Worm (Caenorhabditis elegans) whole organism, L1 larva: ENCODE measurements around the gene spd-3.
A peak's percentile ranks its signal among the peaks of the same experiment; 100 is the strongest.

Experiments
- C04F5.9 ChIP-seq: sonication (generic microtip); optimal IDR thresholded peaks from 2 replicates; lab custom pipeline; 2016; ENCODE audit warnings: missing genetic modification characterization, missing compliant biosample characterization
- C16A3.4 ChIP-seq: fragments of 150-350 bp; optimal IDR thresholded peaks from 2 replicates; lab custom pipeline; 2014; ENCODE audit warnings: missing biosample characterization, missing genetic modification characterization
- C34B4.2 ChIP-seq: sonication (generic microtip); optimal IDR thresholded peaks from 2 replicates; lab custom pipeline; 2017; ENCODE audit warnings: mild to moderate bottlenecking, missing genetic modification characterization, missing compliant biosample characterization
- F16B12.6 ChIP-seq: fragments of 150-350 bp; optimal IDR thresholded peaks from 2 replicates; lab custom pipeline; 2014; ENCODE audit warnings: missing biosample characterization, missing genetic modification characterization
- Y116A8C.19 ChIP-seq: sonication (generic microtip); optimal IDR thresholded peaks from 2 replicates; lab custom pipeline; 2016; ENCODE audit warnings: missing compliant biosample characterization, missing genetic modification characterization, borderline replicate concordance
- aha-1 ChIP-seq: fragments of 150-350 bp; optimal IDR thresholded peaks from 2 replicates; lab custom pipeline; 2014; ENCODE audit warnings: missing biosample characterization, missing genetic modification characterization
- ama-1 ChIP-seq: fragments of 150-350 bp; optimal IDR thresholded peaks from 2 replicates; lab custom pipeline; 2014
- blmp-1 ChIP-seq: fragments of 150-350 bp; optimal IDR thresholded peaks from 2 replicates; lab custom pipeline; 2014; ENCODE audit warnings: missing biosample characterization, missing genetic modification characterization
- ceh-63 ChIP-seq: fragments of 200-800 bp; sonication (Bioruptor generic); optimal IDR thresholded peaks from 2 replicates; lab custom pipeline; 2018; ENCODE audit warnings: mild to moderate bottlenecking, missing genetic modification characterization, missing compliant biosample characterization
- ceh-8 ChIP-seq: fragments of 200-800 bp; sonication (Bioruptor generic); optimal IDR thresholded peaks from 2 replicates; lab custom pipeline; 2018; ENCODE audit warnings: mild to moderate bottlenecking, missing genetic modification characterization, moderate library complexity, missing compliant biosample characterization
- ceh-82 ChIP-seq, 3 experiments: fragments of 150-350 bp in 1 of 3; sonication (generic microtip) in 2 of 3; optimal IDR thresholded peaks; 2 replicates each; lab custom pipeline; 2014 to 2017; ENCODE audit warnings: missing biosample characterization in 3 of 3, missing genetic modification characterization in 3 of 3
- ceh-90 ChIP-seq: sonication (generic microtip); optimal IDR thresholded peaks from 2 replicates; lab custom pipeline; 2016; ENCODE audit warnings: missing genetic modification characterization, missing compliant biosample characterization
- dsc-1 ChIP-seq: sonication (generic microtip); optimal IDR thresholded peaks from 2 replicates; lab custom pipeline; 2016; ENCODE audit warnings: mild to moderate bottlenecking, missing genetic modification characterization, missing compliant biosample characterization
- egl-27 ChIP-seq, 2 experiments: fragments of 150-350 bp in 1 of 2; sonication (generic microtip); optimal IDR thresholded peaks; 3 replicates each; lab custom pipeline; 2017 to 2018; ENCODE audit warnings: missing biosample characterization in 2 of 2, missing genetic modification characterization in 2 of 2, missing genetic modification reagents in 2 of 2
- elt-2 ChIP-seq: sonication (generic microtip); optimal IDR thresholded peaks from 2 replicates; lab custom pipeline; 2016; ENCODE audit warnings: missing genetic modification characterization, mild to moderate bottlenecking, inconsistent platforms, missing compliant biosample characterization, missing genetic modification reagents
- elt-3 ChIP-seq, 6 experiments: fragments of 150-350 bp in 1 of 6; sonication (generic microtip); optimal IDR thresholded peaks; 2 replicates each; lab custom pipeline; 2017 to 2018; ENCODE audit warnings: missing biosample characterization in 6 of 6, missing genetic modification characterization in 6 of 6, inconsistent platforms in 1 of 6
- fkh-10 ChIP-seq: sonication (generic microtip); optimal IDR thresholded peaks from 2 replicates; lab custom pipeline; 2017; ENCODE audit warnings: missing biosample characterization, missing genetic modification reagents, missing genetic modification characterization
- fkh-8 ChIP-seq: sonication (generic microtip); optimal IDR thresholded peaks from 2 replicates; lab custom pipeline; 2016; ENCODE audit warnings: mild to moderate bottlenecking, missing genetic modification characterization, missing compliant biosample characterization
- fos-1 ChIP-seq: fragments of 150-350 bp; optimal IDR thresholded peaks from 2 replicates; lab custom pipeline; 2014; ENCODE audit warnings: missing biosample characterization, missing genetic modification characterization
- grh-1 ChIP-seq: fragments of 200-800 bp; sonication (Bioruptor generic); IDR thresholded peaks from 2 replicates; pipeline ENCODE4 v1.3.6; 2022; ENCODE audit warnings: missing genetic modification reagents, missing genetic modification characterization, missing compliant biosample characterization
- hlh-17 ChIP-seq: fragments of 200-800 bp; sonication (Bioruptor generic); optimal IDR thresholded peaks from 2 replicates; lab custom pipeline; 2018; ENCODE audit warnings: missing genetic modification characterization, mild to moderate bottlenecking, missing compliant biosample characterization, moderate library complexity, borderline replicate concordance
- jun-1 ChIP-seq: fragments of 150-350 bp; optimal IDR thresholded peaks from 2 replicates; lab custom pipeline; 2014; ENCODE audit warnings: missing biosample characterization, missing genetic modification reagents, missing genetic modification characterization
- lin-15B ChIP-seq: fragments of 150-350 bp; sonication (generic microtip); optimal IDR thresholded peaks from 3 replicates; lab custom pipeline; 2014; ENCODE audit warnings: missing biosample characterization, missing genetic modification characterization
- lin-35 ChIP-seq, 2 experiments: fragments of 150-350 bp; optimal IDR thresholded peaks; 2 replicates each; lab custom pipeline; 2014; ENCODE audit warnings: missing biosample characterization in 2 of 2, missing genetic modification characterization in 2 of 2, missing genetic modification reagents in 2 of 2
- mdl-1 ChIP-seq, 2 experiments: fragments of 150-350 bp; optimal IDR thresholded peaks; 2 replicates each; lab custom pipeline; 2014 to 2017; ENCODE audit warnings: missing biosample characterization in 2 of 2, missing genetic modification characterization in 2 of 2, inconsistent platforms in 1 of 2
- mef-2 ChIP-seq: fragments of 150-350 bp; optimal IDR thresholded peaks from 2 replicates; lab custom pipeline; 2014; ENCODE audit warnings: missing biosample characterization, missing genetic modification characterization
- nhr-12 ChIP-seq: sonication (generic microtip); optimal IDR thresholded peaks from 2 replicates; lab custom pipeline; 2017; ENCODE audit warnings: missing biosample characterization, missing genetic modification characterization
- nhr-19 ChIP-seq: fragments of 200-800 bp; sonication (Bioruptor generic); conservative IDR thresholded peaks from 2 replicates; pipeline ENCODE4 v1.3.6; 2022; ENCODE audit warnings: missing genetic modification characterization, missing compliant biosample characterization
- nhr-47 ChIP-seq: sonication (generic microtip); optimal IDR thresholded peaks from 2 replicates; lab custom pipeline; 2016; ENCODE audit warnings: mild to moderate bottlenecking, missing genetic modification characterization, moderate library complexity, missing compliant biosample characterization
- nhr-77 ChIP-seq: fragments of 150-350 bp; optimal IDR thresholded peaks from 2 replicates; lab custom pipeline; 2014; ENCODE audit warnings: missing biosample characterization, missing genetic modification characterization
- pag-3 ChIP-seq: sonication (generic microtip); optimal IDR thresholded peaks from 2 replicates; lab custom pipeline; 2017; ENCODE audit warnings: missing genetic modification characterization, mild to moderate bottlenecking, missing compliant biosample characterization, antibody characterized with exemption, borderline replicate concordance; ENCODE audit not compliant: insufficient read depth
- pqm-1 ChIP-seq: sonication (generic microtip); optimal IDR thresholded peaks from 3 replicates; lab custom pipeline; 2017; ENCODE audit warnings: missing biosample characterization, missing genetic modification characterization
- rnt-1 ChIP-seq: sonication (generic microtip); optimal IDR thresholded peaks from 2 replicates; lab custom pipeline; 2016; ENCODE audit warnings: mild to moderate bottlenecking, missing genetic modification characterization, moderate library complexity, missing compliant biosample characterization
- snu-23 ChIP-seq: sonication (generic microtip); optimal IDR thresholded peaks from 2 replicates; lab custom pipeline; 2016; ENCODE audit warnings: missing genetic modification characterization, missing compliant biosample characterization
- sptf-1 ChIP-seq: fragments of 150-350 bp; optimal IDR thresholded peaks from 2 replicates; lab custom pipeline; 2014; ENCODE audit warnings: missing biosample characterization, missing genetic modification characterization
- unc-86 ChIP-seq: sonication (generic microtip); optimal IDR thresholded peaks from 2 replicates; lab custom pipeline; 2016; ENCODE audit warnings: missing genetic modification characterization, missing compliant biosample characterization
- vab-15 ChIP-seq: sonication (generic microtip); optimal IDR thresholded peaks from 2 replicates; lab custom pipeline; 2017; ENCODE audit warnings: missing genotype, mild to moderate bottlenecking, missing genetic modification characterization, missing compliant biosample characterization
- xbp-1 ChIP-seq: sonication (generic microtip); optimal IDR thresholded peaks from 2 replicates; lab custom pipeline; 2016; ENCODE audit warnings: missing genetic modification characterization, missing compliant biosample characterization
- zag-1 ChIP-seq: fragments of 150-350 bp; optimal IDR thresholded peaks from 2 replicates; lab custom pipeline; 2014; ENCODE audit warnings: missing biosample characterization, missing genetic modification characterization

Gene spd-3

ce11 chrIV:6809756-6810155 lies 47.2 kb downstream of the spd-3 start (continued):
- peak; percentile 53 for TF ChIP-seq ceh-8
- peak; percentile 84 for TF ChIP-seq unc-86 (tag; lab: Kevin White, UChicago)
- no peak for TF ChIP-seq pag-3 (tag; lab: Kevin White, UChicago)
- peak in 1 of 2 experiments; percentile 32 for TF ChIP-seq egl-27 (tag; optimal IDR thresholded peaks at IDR 0.05; lab: Kevin White, UChicago)
- TF ChIP-seq rnt-1 (tag; lab: Kevin White, UChicago), result no peak
- no peak for TF ChIP-seq nhr-12 (tag; lab: Kevin White, UChicago)
- TF ChIP-seq ceh-90, result no peak
- no peak for TF ChIP-seq hlh-17 (GFP tag; lab: Kevin White, UChicago)
- TF ChIP-seq nhr-47 (tag; lab: Kevin White, UChicago), result peak; percentile 64
- TF ChIP-seq Y116A8C.19, result no peak
- TF ChIP-seq mef-2 (tag; lab: Kevin White, UChicago), result no peak
- TF ChIP-seq xbp-1, result peak; percentile 31
- no peak for TF ChIP-seq ceh-63
- TF ChIP-seq pqm-1 (tag; lab: Kevin White, UChicago), result no peak
- no peak for TF ChIP-seq nhr-77 (tag; lab: Kevin White, UChicago)
- TF ChIP-seq grh-1 (GFP tag; lab: Robert Waterston, UW), result no peak
- no peak for TF ChIP-seq dsc-1 (tag; lab: Kevin White, UChicago)
- TF ChIP-seq nhr-19 (GFP tag; lab: Robert Waterston, UW), result peak; percentile 41
- peak; percentile 48 to 71 (median 49) for TF ChIP-seq ceh-82 (tag; optimal IDR thresholded peaks at IDR 0.05; lab: Kevin White, UChicago)
- TF ChIP-seq C04F5.9, result no peak
- no peak for TF ChIP-seq sptf-1 (tag; lab: Kevin White, UChicago)
- peak; percentile 73 for TF ChIP-seq fkh-8 (tag; lab: Kevin White, UChicago)
- TF ChIP-seq blmp-1 (tag; lab: Kevin White, UChicago), result peak; percentile 35
- TF ChIP-seq lin-15B (tag; lab: Kevin White, UChicago), result peak; percentile 24
- TF ChIP-seq ama-1 (lab: Kevin White, UChicago), result no peak
- TF ChIP-seq mdl-1 (tag; optimal IDR thresholded peaks at IDR 0.05; lab: Kevin White, UChicago), result no peak
- TF ChIP-seq lin-35 (GFP tag; optimal IDR thresholded peaks at IDR 0.05; lab: Kevin White, UChicago), result peak in 1 of 2 experiments; percentile 51
- TF ChIP-seq elt-3 (tag; optimal IDR thresholded peaks at IDR 0.05; lab: Kevin White, UChicago), result no peak
- TF ChIP-seq jun-1 (tag; lab: Kevin White, UChicago), result peak; percentile 10
- no peak for TF ChIP-seq elt-2
- no peak for TF ChIP-seq C16A3.4 (tag; lab: Kevin White, UChicago)
- TF ChIP-seq zag-1, result peak; percentile 11
- TF ChIP-seq snu-23 (GFP tag; lab: Kevin White, UChicago), result peak; percentile 57
- peak; percentile 84 for TF ChIP-seq fkh-10 (GFP tag; lab: Kevin White, UChicago)

DNA sequence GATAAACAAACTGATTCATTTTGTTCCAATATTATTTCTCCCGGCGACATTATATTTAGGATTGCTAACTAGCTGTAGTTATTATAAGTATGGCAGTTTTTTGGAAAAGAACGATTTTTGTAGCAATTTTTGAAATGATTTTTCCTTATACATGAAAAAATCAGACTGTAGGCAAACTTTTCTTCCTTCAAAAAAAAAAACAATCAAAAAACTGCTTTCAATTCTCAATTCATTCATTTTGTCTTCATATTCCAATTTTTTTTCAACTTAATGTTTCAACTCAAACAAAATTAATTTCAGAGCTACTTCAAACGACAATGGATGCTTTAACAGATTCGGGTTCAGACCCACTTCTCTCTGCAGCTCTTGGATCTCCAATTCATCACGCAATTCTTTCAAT lies 49.3 kb downstream of the spd-3 start, which contains the start of gene ceh-48:
Gene ceh-48, plus strand, starts transcription at position 301 of the 400 bp plus-strand sequence.
- TF ChIP-seq elt-2, result no peak
- no peak for TF ChIP-seq F16B12.6
- TF ChIP-seq xbp-1, result no peak
- TF ChIP-seq nhr-77 (tag; lab: Kevin White, UChicago), result no peak
- TF ChIP-seq grh-1 (GFP tag; lab: Robert Waterston, UW), result no peak
- TF ChIP-seq C04F5.9, result no peak
- TF ChIP-seq fos-1 (tag; lab: Kevin White, UChicago), result no peak
- no peak for TF ChIP-seq mdl-1 (tag; optimal IDR thresholded peaks at IDR 0.05; lab: Kevin White, UChicago)
- no peak for TF ChIP-seq C34B4.2 (tag; lab: Kevin White, UChicago)
- TF ChIP-seq rnt-1 (tag; lab: Kevin White, UChicago), result no peak
- TF ChIP-seq nhr-12 (tag; lab: Kevin White, UChicago), result no peak
- no peak for TF ChIP-seq aha-1 (tag; lab: Kevin White, UChicago)
- TF ChIP-seq dsc-1 (tag; lab: Kevin White, UChicago), result no peak
- TF ChIP-seq vab-15, result no peak
